Worm (Caenorhabditis elegans): ENCODE data around the gene dsl-1.

DNA sequence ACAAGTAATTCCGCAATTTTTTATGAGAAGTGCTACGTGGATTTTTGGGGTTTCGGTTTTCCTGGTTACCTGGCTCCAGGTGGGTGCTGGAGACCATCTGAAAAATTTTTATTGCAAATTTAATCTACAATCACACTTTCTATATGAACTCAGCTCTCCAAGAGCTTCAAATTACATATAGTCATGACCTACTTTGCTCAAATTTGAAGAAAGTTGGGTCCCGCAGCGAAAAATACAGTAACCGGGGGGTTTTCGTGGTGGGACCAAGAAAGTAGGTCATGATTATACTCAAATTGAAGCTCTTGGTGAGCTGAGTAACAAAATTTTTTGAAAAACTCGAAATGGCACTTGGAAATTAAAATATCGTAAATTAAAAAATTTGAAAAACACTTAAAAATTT, 47.5 kb downstream of the dsl-1 start, which contains the start of gene ets-8:
- no peak for TF ChIP-seq ztf-11 (tag; optimal IDR thresholded peaks at IDR 0.05)
- no peak for TF ChIP-seq unc-62 (GFP tag; optimal IDR thresholded peaks at IDR 0.05)
- TF ChIP-seq nhr-2 (tag; optimal IDR thresholded peaks at IDR 0.05), result no peak
- no peak for TF ChIP-seq pha-4 (tag; optimal IDR thresholded peaks at IDR 0.05)
- TF ChIP-seq lin-13 (tag; optimal IDR thresholded peaks at IDR 0.05), result no peak
- no peak for TF ChIP-seq elt-1 (tag; optimal IDR thresholded peaks at IDR 0.05; ENCODE audit: borderline replicate concordance, insufficient read depth)
- no peak for TF ChIP-seq mab-5 (tag; optimal IDR thresholded peaks at IDR 0.05)

All from whole organism, mixed stage, embryonic.